Fruit fly (Drosophila melanogaster): ENCODE measurements around the gene NSD.

NSD gene

DNA sequence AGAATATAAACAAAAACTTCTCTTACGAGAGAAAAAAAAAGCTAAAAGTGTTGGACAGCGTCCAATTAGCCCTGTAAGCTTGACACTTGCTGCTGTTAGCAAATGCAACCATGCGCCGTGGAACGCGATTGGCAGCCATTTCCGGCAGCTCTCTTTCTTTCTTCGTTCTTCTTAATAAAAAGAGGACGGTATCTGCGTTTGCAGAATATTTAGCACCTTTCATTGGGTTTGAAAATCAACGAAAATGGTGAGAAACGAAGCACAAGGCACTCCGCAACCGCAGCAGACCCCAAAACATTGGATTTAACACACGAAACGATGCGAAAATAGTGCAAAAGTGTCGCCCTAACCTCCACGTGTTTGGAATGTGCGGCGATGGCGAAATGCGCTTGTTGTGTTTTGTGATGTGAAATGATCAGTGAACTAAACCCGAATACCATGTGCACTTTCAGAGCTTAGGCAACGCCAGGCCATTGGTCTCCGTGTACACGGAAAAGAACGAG, 14.9 kb downstream of the NSD start, which contains the start of gene RpL4 (continued):
- TF ChIP-seq Nf-YA (GFP tag; IDR thresholded peaks at IDR 0.05) (peak; percentile 44; the same call in 1 of the 2 replicates), mld (GFP tag; IDR thresholded peaks at IDR 0.05; ENCODE audit: partially characterized antibody) (0 out of 3 replicates have a peak, but pooled peaks have one; percentile 42), CG7271 (tag; optimal IDR thresholded peaks at IDR 0.05) (peak; percentile 86), HmgD (GFP tag; optimal IDR thresholded peaks at IDR 0.05) (peak; percentile 42), Dbx (GFP tag; IDR thresholded peaks at IDR 0.05) (peak; percentile 80), CrebB (tag; optimal IDR thresholded peaks at IDR 0.05) (peak; percentile 82), CG12744 (GFP tag; optimal IDR thresholded peaks at IDR 0.05) (peak; percentile 78), CG11723 (GFP tag; optimal IDR thresholded peaks at IDR 0.05) (peak; percentile 79), CG31365 (tag; optimal IDR thresholded peaks at IDR 0.05) (peak; percentile 69), B-H1 (GFP tag; IDR thresholded peaks at IDR 0.05) (peak; percentile 56; the same call in 1 of the 3 replicates), sd (tag; optimal IDR thresholded peaks at IDR 0.05) (peak; percentile 83), CG8924 (tag; optimal IDR thresholded peaks at IDR 0.05) (peak; percentile 42), CG34376 (GFP tag; optimal IDR thresholded peaks at IDR 0.05) (peak; percentile 93), CG18011 (GFP tag; optimal IDR thresholded peaks at IDR 0.05) (peak; percentile 81), repo (GFP tag; optimal IDR thresholded peaks at IDR 0.05) (peak; percentile 71), Sry-δ (GFP tag; optimal IDR thresholded peaks at IDR 0.05) (peak; percentile 19), gem (tag; optimal IDR thresholded peaks at IDR 0.05) (peak; percentile 59), CG8765 (GFP tag; IDR thresholded peaks at IDR 0.05) (no peak), phol (tag; optimal IDR thresholded peaks at IDR 0.05) (peak; percentile 86), CG34224 (GFP tag; IDR thresholded peaks at IDR 0.05; ENCODE audit: partially characterized antibody) (no peak), CG7839 (tag; optimal IDR thresholded peaks at IDR 0.05) (peak; percentile 81), toy (GFP tag; IDR thresholded peaks at IDR 0.05) (peak; percentile 71), CG18476 (GFP tag; optimal IDR thresholded peaks at IDR 0.05) (no peak), Gsc (GFP tag; IDR thresholded peaks at IDR 0.05) (no peak), Myb (GFP tag; optimal IDR thresholded peaks at IDR 0.05) (peak; percentile 43), corto (GFP tag; optimal IDR thresholded peaks at IDR 0.05) (no peak), gsb-n (tag; optimal IDR thresholded peaks at IDR 0.05) (peak; percentile 69), Max (GFP tag; optimal IDR thresholded peaks at IDR 0.05) (peak; percentile 75), ase (GFP tag; IDR thresholded peaks at IDR 0.05) (peak; percentile 74; the same call in 2 of the 3 replicates), slou (GFP tag; optimal IDR thresholded peaks at IDR 0.05) (peak; percentile 35), CG10147 (GFP tag; optimal IDR thresholded peaks at IDR 0.05) (peak; percentile 49), aop (GFP tag; IDR thresholded peaks at IDR 0.05) (no peak), sisA (GFP tag; IDR thresholded peaks at IDR 0.05) (0 out of 2 replicates have a peak, but pooled peaks have one; percentile 11), CG12155 (GFP tag; optimal IDR thresholded peaks at IDR 0.05) (peak; percentile 51), lov (optimal IDR thresholded peaks at IDR 0.05) (no peak), lov (GFP tag; IDR thresholded peaks at IDR 0.05) (peak; percentile 87), CG32767 (GFP tag; IDR thresholded peaks at IDR 0.05) (0 out of 2 replicates have a peak, but pooled peaks have one; percentile 54), CG32532 (GFP tag; IDR thresholded peaks at IDR 0.05) (peak; percentile 89), CG1832 (GFP tag; optimal IDR thresholded peaks at IDR 0.05) (no peak), CG1602 (GFP tag; optimal IDR thresholded peaks at IDR 0.05) (peak; percentile 39), Fer1 (GFP tag; optimal IDR thresholded peaks at IDR 0.05) (peak; percentile 84), CG2678 (tag; optimal IDR thresholded peaks at IDR 0.05) (peak; percentile 71), Vsx1 (GFP tag; optimal IDR thresholded peaks at IDR 0.05) (peak; percentile 83), her (GFP tag; optimal IDR thresholded peaks at IDR 0.05) (peak; percentile 68), kay (GFP tag; optimal IDR thresholded peaks at IDR 0.05) (no peak), wdn (GFP tag; IDR thresholded peaks at IDR 0.05) (peak; percentile 41; the same call in 1 of the 2 replicates), pb (GFP tag; optimal IDR thresholded peaks at IDR 0.05) (peak; percentile 82), CG4282 (GFP tag; optimal IDR thresholded peaks at IDR 0.05) (no peak), schlank (tag; optimal IDR thresholded peaks at IDR 0.05) (peak; percentile 88), amos (GFP tag; IDR thresholded peaks at IDR 0.05; ENCODE audit: partially characterized antibody) (no peak)
